Fruit fly (Drosophila melanogaster): ENCODE measurements around the gene pho.

Gene pho

DNA sequence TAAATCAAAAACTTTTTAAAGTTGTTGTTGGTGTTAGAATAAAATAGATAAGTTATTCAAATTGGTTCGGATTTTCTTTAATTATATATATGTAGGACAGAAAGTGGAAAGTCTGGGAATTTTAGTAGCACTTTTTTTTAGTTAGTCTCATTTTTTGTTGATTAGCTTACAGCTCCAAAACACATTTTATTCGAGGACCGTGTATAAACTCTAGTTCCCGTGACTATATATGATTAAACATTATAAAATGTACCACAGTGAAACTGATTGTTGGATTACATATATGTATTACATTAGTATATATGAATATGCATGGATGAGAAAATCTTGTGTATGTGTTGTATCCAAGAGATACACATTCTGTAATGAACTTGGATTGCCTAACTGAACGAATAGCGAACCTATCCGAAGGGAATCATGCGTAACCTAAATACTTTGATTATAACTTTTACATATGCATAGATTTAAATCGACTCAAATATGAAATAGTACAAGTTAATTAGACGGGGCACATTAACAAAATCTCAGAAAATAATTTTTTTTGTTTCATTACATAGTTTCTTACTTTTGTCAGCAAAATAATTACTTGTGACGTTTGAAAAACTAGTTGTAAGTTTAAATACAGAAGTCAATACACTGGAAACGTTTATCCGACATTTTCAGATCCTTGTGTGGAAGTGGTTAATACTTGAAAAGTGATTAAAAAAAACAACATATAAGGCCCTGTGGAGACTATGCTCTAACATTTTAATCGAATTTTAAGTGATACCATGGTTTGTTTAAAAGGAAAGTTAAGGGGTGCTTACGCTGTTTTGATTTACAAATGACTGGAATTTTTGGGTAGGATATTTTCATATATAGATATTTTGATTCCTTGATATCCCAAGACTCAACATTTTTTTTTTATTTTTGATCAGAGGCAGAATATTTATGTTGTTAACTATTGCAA is 58.5 kb downstream of the pho start, which contains the start of gene Cals (continued):
- no peak for TF ChIP-seq HLH3B (GFP tag; IDR thresholded peaks at IDR 0.05)
- TF ChIP-seq psq (GFP tag; optimal IDR thresholded peaks at IDR 0.05) = no peak
- peak; percentile 38 for TF ChIP-seq Med (GFP tag)
- no peak for TF ChIP-seq en (GFP tag; optimal IDR thresholded peaks at IDR 0.05)
- peak; percentile 14 for TF ChIP-seq pzg (GFP tag; optimal IDR thresholded peaks at IDR 0.05)
- TF ChIP-seq B-H1 (GFP tag; IDR thresholded peaks at IDR 0.05) = no peak
- no peak for TF ChIP-seq E2f1 (GFP tag; IDR thresholded peaks at IDR 0.05)
- TF ChIP-seq trh (GFP tag; optimal IDR thresholded peaks at IDR 0.05) = no peak
- no peak for TF ChIP-seq hth (optimal IDR thresholded peaks at IDR 0.05)
- no peak for TF ChIP-seq nerfin-1 (tag; optimal IDR thresholded peaks at IDR 0.05)
- no peak for TF ChIP-seq HHEX (GFP tag; optimal IDR thresholded peaks at IDR 0.05)
- no peak for TF ChIP-seq CG9437 (GFP tag; optimal IDR thresholded peaks at IDR 0.05)
- TF ChIP-seq CG17912 (GFP tag; optimal IDR thresholded peaks at IDR 0.05) = no peak
- TF ChIP-seq B-H2 (GFP tag; optimal IDR thresholded peaks at IDR 0.05) = no peak
- TF ChIP-seq Fer1 (GFP tag; optimal IDR thresholded peaks at IDR 0.05) = no peak
- no peak for TF ChIP-seq CG18619 (GFP tag; optimal IDR thresholded peaks at IDR 0.05)
- TF ChIP-seq sc (optimal IDR thresholded peaks at IDR 0.05) = no peak
- no peak for TF ChIP-seq sc (GFP tag; optimal IDR thresholded peaks at IDR 0.05)
- no peak for TF ChIP-seq insv (GFP tag; optimal IDR thresholded peaks at IDR 0.05)
- no peak for TF ChIP-seq Ets65A (GFP tag)
- TF ChIP-seq lilli (GFP tag; optimal IDR thresholded peaks at IDR 0.05) = no peak
- no peak for TF ChIP-seq Ptx1 (GFP tag; IDR thresholded peaks at IDR 0.05)
- peak in 1 of 2 experiments; percentile 80 for TF ChIP-seq Pdp1 (GFP tag; optimal IDR thresholded peaks at IDR 0.05)
- peak; percentile 50; the same call in 2 of the 3 replicates for TF ChIP-seq row (GFP tag; IDR thresholded peaks at IDR 0.05)
- peak; percentile 84; the same call in 1 of the 2 replicates for TF ChIP-seq CG1024 (GFP tag; IDR thresholded peaks at IDR 0.05)
- no peak for TF ChIP-seq lmd (GFP tag; IDR thresholded peaks at IDR 0.05)
- no peak for TF ChIP-seq CG7271 (tag; optimal IDR thresholded peaks at IDR 0.05)
- TF ChIP-seq CG30020 (tag; optimal IDR thresholded peaks at IDR 0.05) = peak; percentile 95
- TF ChIP-seq Optix (GFP tag; IDR thresholded peaks at IDR 0.05) = no peak
- no peak for TF ChIP-seq CG12391 (tag; optimal IDR thresholded peaks at IDR 0.05)
- no peak for TF ChIP-seq grn (GFP tag; optimal IDR thresholded peaks at IDR 0.05)
- peak; percentile 1 for TF ChIP-seq D19A (tag; optimal IDR thresholded peaks at IDR 0.05)
- no peak for TF ChIP-seq gcm2 (GFP tag; optimal IDR thresholded peaks at IDR 0.05)
- no peak for TF ChIP-seq CG31388 (GFP tag; optimal IDR thresholded peaks at IDR 0.05)
- no peak for TF ChIP-seq Doc3 (GFP tag; IDR thresholded peaks at IDR 0.05; ENCODE audit: partially characterized antibody)
- no peak for TF ChIP-seq CG15696 (tag; optimal IDR thresholded peaks at IDR 0.05)
- no peak for TF ChIP-seq zen2 (GFP tag; IDR thresholded peaks at IDR 0.05; ENCODE audit: partially characterized antibody)
- no peak for TF ChIP-seq CG11560 (tag; IDR thresholded peaks at IDR 0.05)
- no peak for TF ChIP-seq HmgZ (tag; optimal IDR thresholded peaks at IDR 0.05)
- TF ChIP-seq CG6813 (GFP tag; optimal IDR thresholded peaks at IDR 0.05) = no peak
- no peak for TF ChIP-seq ewg (GFP tag; optimal IDR thresholded peaks at IDR 0.05)
- TF ChIP-seq CG2202 (tag; optimal IDR thresholded peaks at IDR 0.05) = no peak
- TF ChIP-seq Kr (GFP tag; optimal IDR thresholded peaks at IDR 0.05) = no peak
- no peak for TF ChIP-seq Hr3 (GFP tag; optimal IDR thresholded peaks at IDR 0.05)
- TF ChIP-seq CG15601 (tag; optimal IDR thresholded peaks at IDR 0.05) = no peak
- TF ChIP-seq wek (GFP tag; optimal IDR thresholded peaks at IDR 0.05) = no peak
- TF ChIP-seq Usf (GFP tag; optimal IDR thresholded peaks at IDR 0.05) = no peak
- no peak for TF ChIP-seq shn (GFP tag; optimal IDR thresholded peaks at IDR 0.05)
- TF ChIP-seq NC2β (GFP tag; optimal IDR thresholded peaks at IDR 0.05) = no peak
- TF ChIP-seq CG7357 (GFP tag; IDR thresholded peaks at IDR 0.05) = peak; percentile 30; the same call in 1 of the 3 replicates

Measured in whole organism, embryonic.